Fruit fly (Drosophila melanogaster): ENCODE measurements around the gene Swt1.

The Swt1 gene

dm6 chrX:18085470-18085797 lies 4.9 kb downstream of the Swt1 start, which contains the start of gene Ada3 (continued):
- no peak for TF ChIP-seq inv (GFP tag; IDR thresholded peaks at IDR 0.05; ENCODE audit: partially characterized antibody)
- TF ChIP-seq gt (GFP tag; IDR thresholded peaks at IDR 0.05), result no peak
- no peak for TF ChIP-seq HLHmδ (GFP tag; optimal IDR thresholded peaks at IDR 0.05)
- peak; percentile 78 for TF ChIP-seq sug (tag; optimal IDR thresholded peaks at IDR 0.05)
- peak; percentile 17 for TF ChIP-seq trh (GFP tag; optimal IDR thresholded peaks at IDR 0.05)
- TF ChIP-seq tx (GFP tag; optimal IDR thresholded peaks at IDR 0.05), result peak; percentile 50
- TF ChIP-seq CG31224 (GFP tag; IDR thresholded peaks at IDR 0.05), result peak; percentile 59; the same call in 1 of the 2 replicates
- peak; percentile 70 for TF ChIP-seq CG17359 (tag; optimal IDR thresholded peaks at IDR 0.05)
- TF ChIP-seq vvl (GFP tag; IDR thresholded peaks at IDR 0.05), result no peak; the same call in none of the 2 replicates
- TF ChIP-seq CG17912 (GFP tag; optimal IDR thresholded peaks at IDR 0.05), result no peak
- no peak for TF ChIP-seq Hr78 (GFP tag; optimal IDR thresholded peaks at IDR 0.05)
- peak; percentile 85 for TF ChIP-seq CG9932 (GFP tag; IDR thresholded peaks at IDR 0.05)
- TF ChIP-seq Hr3 (GFP tag; optimal IDR thresholded peaks at IDR 0.05), result peak; percentile 79
- peak; percentile 38 for TF ChIP-seq D19A (tag; optimal IDR thresholded peaks at IDR 0.05)
- TF ChIP-seq stc (GFP tag; IDR thresholded peaks at IDR 0.05), result peak; percentile 8; the same call in 1 of the 2 replicates
- peak; percentile 29 for TF ChIP-seq CG12071 (GFP tag; optimal IDR thresholded peaks at IDR 0.05)
- peak; percentile 96 for TF ChIP-seq CG4707 (GFP tag; optimal IDR thresholded peaks at IDR 0.05)
- TF ChIP-seq Hsf (GFP tag; optimal IDR thresholded peaks at IDR 0.05), result peak; percentile 87
- 0 out of 2 replicates have a peak, but pooled peaks have one; percentile 4 for TF ChIP-seq CG17612 (GFP tag; IDR thresholded peaks at IDR 0.05)
- no peak for TF ChIP-seq ara (GFP tag; IDR thresholded peaks at IDR 0.05)
- no peak for TF ChIP-seq prd (optimal IDR thresholded peaks at IDR 0.05)
- peak; percentile 71 for TF ChIP-seq prd (GFP tag; IDR thresholded peaks at IDR 0.05)
- TF ChIP-seq CG7839 (tag; optimal IDR thresholded peaks at IDR 0.05), result peak; percentile 77
- peak; percentile 53 for TF ChIP-seq BEAF-32 (GFP tag; optimal IDR thresholded peaks at IDR 0.05)
- no peak for TF ChIP-seq CG17802 (tag; optimal IDR thresholded peaks at IDR 0.05)
- peak; percentile 67 for TF ChIP-seq CG9215 (GFP tag; IDR thresholded peaks at IDR 0.05)
- TF ChIP-seq cas (GFP tag; IDR thresholded peaks at IDR 0.05), result no peak
- no peak; the same call in 1 of the 2 replicates for TF ChIP-seq CG5953 (GFP tag; IDR thresholded peaks at IDR 0.05)
- TF ChIP-seq GATAe (GFP tag; conservative IDR thresholded peaks at IDR 0.05), result no peak
- peak; percentile 65 for TF ChIP-seq pzg (GFP tag; optimal IDR thresholded peaks at IDR 0.05)
- peak; percentile 74 for TF ChIP-seq Fer1 (GFP tag; optimal IDR thresholded peaks at IDR 0.05)
- TF ChIP-seq eve (GFP tag; optimal IDR thresholded peaks at IDR 0.05), result no peak
- peak; percentile 79 for TF ChIP-seq Xbp1 (GFP tag; optimal IDR thresholded peaks at IDR 0.05)
- peak; percentile 68 for TF ChIP-seq MBD-R2 (GFP tag; IDR thresholded peaks at IDR 0.05)
- peak; percentile 56 for TF ChIP-seq CG1647 (GFP tag; optimal IDR thresholded peaks at IDR 0.05)
- peak; percentile 74 for TF ChIP-seq CG2712 (tag; optimal IDR thresholded peaks at IDR 0.05)
- TF ChIP-seq CG10147 (GFP tag; optimal IDR thresholded peaks at IDR 0.05), result peak; percentile 31
- TF ChIP-seq ssp (GFP tag; IDR thresholded peaks at IDR 0.05), result peak; percentile 47
- no peak for TF ChIP-seq CG43689 (GFP tag; IDR thresholded peaks at IDR 0.05)
- TF ChIP-seq emc (GFP tag; optimal IDR thresholded peaks at IDR 0.05), result peak; percentile 65
- TF ChIP-seq CG2678 (tag; optimal IDR thresholded peaks at IDR 0.05), result peak; percentile 74
- peak; percentile 67 for TF ChIP-seq CG17328 (GFP tag; IDR thresholded peaks at IDR 0.05)
- peak; percentile 39 for TF ChIP-seq CG34376 (GFP tag; optimal IDR thresholded peaks at IDR 0.05)
- TF ChIP-seq tap (tag; optimal IDR thresholded peaks at IDR 0.05), result peak; percentile 29
- peak; percentile 79 for TF ChIP-seq bcd (GFP tag; optimal IDR thresholded peaks at IDR 0.05)
- TF ChIP-seq CG34224 (GFP tag; IDR thresholded peaks at IDR 0.05; ENCODE audit: partially characterized antibody), result no peak
- peak; percentile 54 for TF ChIP-seq CG14667 (GFP tag; IDR thresholded peaks at IDR 0.05)
- TF ChIP-seq Oaz (GFP tag; IDR thresholded peaks at IDR 0.05), result peak; percentile 57
- peak; percentile 47; the same call in 1 of the 2 replicates for TF ChIP-seq E2f1 (GFP tag; IDR thresholded peaks at IDR 0.05)
- TF ChIP-seq CG14050 (GFP tag; IDR thresholded peaks at IDR 0.05), result peak; percentile 61
- TF ChIP-seq aop (GFP tag; IDR thresholded peaks at IDR 0.05), result no peak
- peak; percentile 62 for TF ChIP-seq CG15601 (tag; optimal IDR thresholded peaks at IDR 0.05)

All from whole organism, embryonic.